Worm (Caenorhabditis elegans): Measurements from ENCODE around the gene F02E11.4.

- TF ChIP-seq hmg-11 (tag; optimal IDR thresholded peaks at IDR 0.05) (no peak), unc-62 (GFP tag; optimal IDR thresholded peaks at IDR 0.05) (no peak), pha-4 (tag; optimal IDR thresholded peaks at IDR 0.05) (no peak), ztf-4 (tag; optimal IDR thresholded peaks at IDR 0.05) (no peak), jun-1 (tag; optimal IDR thresholded peaks at IDR 0.05) (no peak), elt-3 (tag; optimal IDR thresholded peaks at IDR 0.05) (no peak), skn-1 (tag; optimal IDR thresholded peaks at IDR 0.05) (no peak), nhr-237 (tag; optimal IDR thresholded peaks at IDR 0.05) (no peak), ama-1 (optimal IDR thresholded peaks at IDR 0.05) (no peak), nhr-67 (tag; optimal IDR thresholded peaks at IDR 0.05) (no peak), ztf-11 (tag; optimal IDR thresholded peaks at IDR 0.05) (no peak)
Observed at ce11 chrII:3322257-3322656, 44.7 kb upstream of the F02E11.4 start, which contains the start of gene Y46D2A.1.

Data from whole organism, L3 larva.